Worm (Caenorhabditis elegans): ENCODE measurements around the gene vab-7.
A peak's percentile ranks its signal among the peaks of the same experiment; 100 is the strongest.

vab-7 gene

DNA sequence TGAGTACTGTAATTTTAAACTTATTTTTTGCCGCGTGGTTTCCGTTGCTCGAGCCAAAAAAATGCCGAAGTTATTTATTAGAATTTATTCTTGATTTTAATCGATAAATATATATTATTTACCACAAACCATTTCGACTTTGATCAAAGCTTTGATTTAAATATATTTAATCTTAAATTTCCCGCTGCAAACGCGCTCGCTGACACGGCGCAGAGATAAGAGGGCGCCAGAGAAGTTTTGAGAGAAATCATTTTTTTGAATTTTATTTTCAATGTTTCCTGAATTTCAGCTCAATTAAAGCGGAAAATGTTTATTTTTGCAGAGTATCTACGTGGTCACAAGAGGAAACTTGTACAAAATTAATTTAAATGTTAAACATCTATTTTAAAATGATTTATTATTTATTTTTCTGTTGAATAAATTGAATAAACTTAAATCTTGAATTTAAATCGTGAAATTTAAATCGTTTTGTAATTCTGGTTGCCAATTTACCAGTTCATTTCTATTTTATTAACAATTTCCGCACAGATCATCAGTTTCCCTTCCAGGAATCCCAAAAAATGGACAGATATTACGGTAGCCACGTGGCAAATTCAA lies 24.2 kb upstream of the vab-7 start, which contains the start of gene com-1:
com-1 (plus strand) TSS at position 547 of the 597 bp plus-strand sequence.
- peak in 1 of 2 experiments; percentile 7 for TF ChIP-seq daf-16 (GFP tag; optimal IDR thresholded peaks at IDR 0.05)
- TF ChIP-seq daf-16 (tag; optimal IDR thresholded peaks at IDR 0.05) = no peak
- no peak for TF ChIP-seq ceh-20 (GFP tag; IDR thresholded peaks at IDR 0.05)
- no peak for TF ChIP-seq ceh-82 (tag; optimal IDR thresholded peaks at IDR 0.05)
- no peak for TF ChIP-seq F37D6.2 (tag; optimal IDR thresholded peaks at IDR 0.05)
- no peak for TF ChIP-seq duxl-1 (tag; optimal IDR thresholded peaks at IDR 0.05; ENCODE audit: poor library complexity)
- TF ChIP-seq mxl-2 (GFP tag; conservative IDR thresholded peaks at IDR 0.05) = no peak
- TF ChIP-seq hmg-1.1 (GFP tag; IDR thresholded peaks at IDR 0.05) = no peak
- no peak for TF ChIP-seq unc-62 (GFP tag; optimal IDR thresholded peaks at IDR 0.05 in 1 of 2)
- TF ChIP-seq unc-62 (tag; optimal IDR thresholded peaks at IDR 0.05) = no peak
- no peak for TF ChIP-seq lin-39 (tag; optimal IDR thresholded peaks at IDR 0.05)
- no peak for TF ChIP-seq F44E2.7 (GFP tag; IDR thresholded peaks at IDR 0.05)
- peak; percentile 52 for TF ChIP-seq dpl-1 (GFP tag; optimal IDR thresholded peaks at IDR 0.05)
- no peak for TF ChIP-seq sdz-12 (GFP tag; optimal IDR thresholded peaks at IDR 0.05)
- no peak for TF ChIP-seq ceh-44 (GFP tag; IDR thresholded peaks at IDR 0.05)
- TF ChIP-seq mes-2 (tag; optimal IDR thresholded peaks at IDR 0.05; ENCODE audit: poor library complexity, severe bottlenecking) = peak; percentile 79
- no peak for TF ChIP-seq vab-7 (GFP tag; IDR thresholded peaks at IDR 0.05)
- peak; percentile 12 for TF ChIP-seq rbr-2 (tag; optimal IDR thresholded peaks at IDR 0.05)
- TF ChIP-seq nhr-102 (tag; optimal IDR thresholded peaks at IDR 0.05) = no peak
- no peak for TF ChIP-seq gei-8 (GFP tag; optimal IDR thresholded peaks at IDR 0.05)
- no peak for TF ChIP-seq hlh-11 (tag; optimal IDR thresholded peaks at IDR 0.05)
- peak; percentile 21 for TF ChIP-seq nhr-6 (tag; optimal IDR thresholded peaks at IDR 0.05)
- peak; percentile 92 for TF ChIP-seq lin-38 (GFP tag; IDR thresholded peaks at IDR 0.05)
- no peak for TF ChIP-seq attf-4 (tag; optimal IDR thresholded peaks at IDR 0.05)

DNA sequence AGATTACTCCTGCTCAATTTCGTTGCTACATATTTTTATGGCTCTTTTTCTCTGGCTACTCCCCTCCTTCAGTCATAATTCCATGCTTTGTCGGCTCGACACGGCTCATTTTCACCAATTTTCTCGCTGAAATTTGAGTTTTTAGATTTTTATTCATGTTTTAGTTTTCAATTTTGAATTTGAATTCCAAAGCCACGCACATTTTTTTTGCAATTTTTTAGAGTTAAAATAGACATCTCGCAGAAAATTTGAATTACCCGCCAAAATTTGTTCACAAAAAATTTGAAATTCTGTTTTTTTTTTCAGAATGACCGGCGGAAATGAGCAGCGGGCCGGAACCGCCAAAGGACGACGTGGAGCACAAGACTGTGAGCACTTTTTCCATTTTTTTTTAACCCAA lies 17.8 kb upstream of the vab-7 start, which contains the start of gene unc-119:
unc-119 (plus strand) TSS at position 301 of the 400 bp plus-strand sequence.
- TF ChIP-seq madf-5 (GFP tag; IDR thresholded peaks at IDR 0.05) (no peak), nhr-10 (tag; optimal IDR thresholded peaks at IDR 0.05) (no peak), attf-4 (tag; optimal IDR thresholded peaks at IDR 0.05) (no peak), fkh-10 (GFP tag; optimal IDR thresholded peaks at IDR 0.05) (no peak), gei-8 (GFP tag; optimal IDR thresholded peaks at IDR 0.05) (no peak), lin-13 (GFP tag; optimal IDR thresholded peaks at IDR 0.05) (no peak), set-16 (GFP tag; IDR thresholded peaks at IDR 0.05) (no peak), lsy-2 (tag; optimal IDR thresholded peaks at IDR 0.05) (no peak)

DNA sequence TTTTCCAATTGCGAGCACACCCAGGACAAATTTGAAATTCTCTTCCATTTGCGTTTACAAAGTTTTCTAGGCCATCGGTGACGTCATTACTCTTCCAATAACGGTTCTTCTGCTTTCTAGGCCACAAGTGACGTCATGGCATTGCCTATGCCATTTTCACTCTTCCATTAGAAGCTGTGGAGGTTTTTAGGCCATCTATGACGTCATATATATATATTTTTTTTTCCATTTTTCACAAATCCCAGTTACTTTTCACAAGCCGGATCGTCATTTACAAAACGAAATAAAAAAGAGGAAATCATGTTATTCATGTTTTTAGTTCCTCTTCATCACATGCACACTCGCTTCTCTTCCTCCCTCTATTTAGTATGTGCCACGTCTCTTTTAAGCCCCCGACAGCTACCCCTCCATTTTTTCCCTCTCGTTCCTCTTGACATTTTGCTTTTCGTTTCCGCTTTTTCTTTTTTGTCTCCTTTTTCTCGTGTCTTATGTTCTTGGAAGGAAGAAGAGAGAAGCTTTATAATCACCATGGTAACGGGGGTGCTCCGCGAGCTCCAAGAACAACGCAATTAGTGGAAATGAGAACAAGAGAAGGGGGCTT lies 17.0 kb upstream of the vab-7 start:
- 0 out of 2 replicates have a peak, but pooled peaks have one; percentile 20 for TF ChIP-seq hmg-1.1 (GFP tag; IDR thresholded peaks at IDR 0.05)
- no peak for TF ChIP-seq snpc-1.2 (GFP tag; IDR thresholded peaks at IDR 0.05)
- no peak for TF ChIP-seq tag-97 (GFP tag; IDR thresholded peaks at IDR 0.05)
- peak; percentile 1 for TF ChIP-seq mes-2 (tag; optimal IDR thresholded peaks at IDR 0.05; ENCODE audit: poor library complexity, severe bottlenecking)
- TF ChIP-seq mdl-1 (tag; optimal IDR thresholded peaks at IDR 0.05) = peak in 1 of 2 experiments; percentile 57
- TF ChIP-seq unc-62 (GFP tag; optimal IDR thresholded peaks at IDR 0.05 in 1 of 2) = peak in 1 of 2 experiments; percentile 78
- TF ChIP-seq unc-62 (tag; optimal IDR thresholded peaks at IDR 0.05) = no peak
- TF ChIP-seq nhr-102 (tag; optimal IDR thresholded peaks at IDR 0.05) = no peak
- peak in 1 of 2 experiments; percentile 55 for TF ChIP-seq lsy-2 (tag; optimal IDR thresholded peaks at IDR 0.05)
- TF ChIP-seq ceh-82 (tag; optimal IDR thresholded peaks at IDR 0.05) = no peak
- TF ChIP-seq ceh-32 (tag; optimal IDR thresholded peaks at IDR 0.05; ENCODE audit: poor library complexity) = no peak
- TF ChIP-seq mdt-29 (GFP tag; IDR thresholded peaks at IDR 0.05) = no peak
- peak; percentile 46 for TF ChIP-seq rbr-2 (tag; optimal IDR thresholded peaks at IDR 0.05)
- TF ChIP-seq lin-1 (GFP tag; IDR thresholded peaks at IDR 0.05) = no peak
- no peak for TF ChIP-seq pqm-1 (tag; optimal IDR thresholded peaks at IDR 0.05)
- TF ChIP-seq fkh-10 (GFP tag; optimal IDR thresholded peaks at IDR 0.05) = peak; percentile 76
- peak; percentile 77 for TF ChIP-seq nhr-11 (tag; optimal IDR thresholded peaks at IDR 0.05)
- TF ChIP-seq mep-1 (tag; optimal IDR thresholded peaks at IDR 0.05) = peak; percentile 47
- TF ChIP-seq hlh-30 (tag; optimal IDR thresholded peaks at IDR 0.05; ENCODE audit: insufficient read depth) = peak; percentile 67
- TF ChIP-seq ceh-20 (GFP tag; IDR thresholded peaks at IDR 0.05) = no peak
